Worm (Caenorhabditis elegans) whole organism, L1 larva: ENCODE data around the gene pgph-1.

ENCODE experiments used
- fos-1 ChIP-seq: fragments of 150-350 bp; optimal IDR thresholded peaks from 2 replicates; lab custom pipeline; 2014; ENCODE audit warnings: missing biosample characterization, missing genetic modification characterization
- hlh-4 ChIP-seq: sonication (generic microtip); optimal IDR thresholded peaks from 2 replicates; lab custom pipeline; 2016; ENCODE audit warnings: mild to moderate bottlenecking, missing genetic modification characterization, missing compliant biosample characterization
- lin-13 ChIP-seq: fragments of 150-350 bp; optimal IDR thresholded peaks from 2 replicates; lab custom pipeline; 2014; ENCODE audit warnings: missing biosample characterization, missing genetic modification reagents, missing genetic modification characterization
- mdl-1 ChIP-seq, 2 experiments: fragments of 150-350 bp; optimal IDR thresholded peaks; 2 replicates each; lab custom pipeline; 2014 to 2017; ENCODE audit warnings: missing biosample characterization in 2 of 2, missing genetic modification characterization in 2 of 2, inconsistent platforms in 1 of 2
- nhr-11 ChIP-seq: fragments of 150-350 bp; optimal IDR thresholded peaks from 2 replicates; lab custom pipeline; 2014; ENCODE audit warnings: missing biosample characterization, missing genetic modification characterization
- nhr-28 ChIP-seq: fragments of 150-350 bp; optimal IDR thresholded peaks from 2 replicates; lab custom pipeline; 2014; ENCODE audit warnings: missing biosample characterization, missing genetic modification characterization

- TF ChIP-seq fos-1 (tag; lab: Kevin White, UChicago) = no peak
- peak in 1 of 2 experiments; percentile 20 for TF ChIP-seq mdl-1 (tag; optimal IDR thresholded peaks at IDR 0.05; lab: Kevin White, UChicago)
- TF ChIP-seq lin-13 = peak; percentile 20
- TF ChIP-seq hlh-4 (tag; lab: Kevin White, UChicago) = no peak
- no peak for TF ChIP-seq nhr-28 (tag; lab: Kevin White, UChicago)
- no peak for TF ChIP-seq nhr-11 (tag; lab: Kevin White, UChicago)
Measured at ce11 chrV:5780713-5781360, 27.5 kb upstream of the pgph-1 start, which contains the start of gene F44E7.5.
